Worm (Caenorhabditis elegans) whole organism, early embryonic: ENCODE measurements around the gene knl-3.

Experiments used
- B0310.2 ChIP-seq: sonication (generic microtip); optimal IDR thresholded peaks from 2 replicates; lab custom pipeline; 2016; ENCODE audit warnings: mild to moderate bottlenecking, missing genetic modification characterization, missing compliant biosample characterization
- F13C5.2 ChIP-seq: sonication (generic microtip); optimal IDR thresholded peaks from 2 replicates; lab custom pipeline; 2017; ENCODE audit warnings: mild to moderate bottlenecking, missing genetic modification characterization, inconsistent platforms, missing compliant biosample characterization
- aly-1 ChIP-seq: sonication (generic microtip); optimal IDR thresholded peaks from 2 replicates; lab custom pipeline; 2016; ENCODE audit warnings: missing genetic modification characterization, missing compliant biosample characterization
- ama-1 ChIP-seq: fragments of 150-350 bp; optimal IDR thresholded peaks from 2 replicates; lab custom pipeline; 2014
- ceh-13 ChIP-seq: fragments of 200-800 bp; sonication (Bioruptor generic); optimal IDR thresholded peaks from 2 replicates; lab custom pipeline; 2018; ENCODE audit warnings: mild to moderate bottlenecking, missing genetic modification characterization, missing compliant biosample characterization
- ceh-36 ChIP-seq: sonication (generic microtip); optimal IDR thresholded peaks from 2 replicates; lab custom pipeline; 2016; ENCODE audit warnings: missing genetic modification characterization, inconsistent platforms, missing compliant biosample characterization
- ets-7 ChIP-seq: sonication (generic microtip); optimal IDR thresholded peaks from 2 replicates; lab custom pipeline; 2016; ENCODE audit warnings: missing genotype, missing genetic modification characterization, missing compliant biosample characterization
- flt-1 ChIP-seq: fragments of 200-800 bp; sonication (Bioruptor generic); IDR thresholded peaks from 2 replicates; pipeline ENCODE4 v1.3.6; 2022; ENCODE audit warnings: missing genetic modification characterization, missing compliant biosample characterization
- hmbx-1 ChIP-seq: sonication (generic microtip); optimal IDR thresholded peaks from 2 replicates; lab custom pipeline; 2016; ENCODE audit warnings: mild to moderate bottlenecking, missing genetic modification characterization, missing compliant biosample characterization
- hmg-4 ChIP-seq: fragments of 200-800 bp; sonication (Bioruptor generic); optimal IDR thresholded peaks from 2 replicates; lab custom pipeline; 2018; ENCODE audit warnings: mild to moderate bottlenecking, missing genetic modification characterization, missing compliant biosample characterization
- hnd-1 ChIP-seq: sonication (generic microtip); optimal IDR thresholded peaks from 2 replicates; lab custom pipeline; 2016; ENCODE audit warnings: missing genetic modification characterization, missing compliant biosample characterization
- pes-1 ChIP-seq: fragments of 200-800 bp; sonication (Bioruptor generic); IDR thresholded peaks from 2 replicates; pipeline ENCODE4 v1.3.6; 2022; ENCODE audit warnings: missing genetic modification reagents, missing genetic modification characterization, missing compliant biosample characterization
- scrt-1 ChIP-seq: fragments of 200-800 bp; sonication (Bioruptor generic); IDR thresholded peaks from 2 replicates; pipeline ENCODE4 v1.3.6; 2022; ENCODE audit warnings: missing genetic modification characterization, missing compliant biosample characterization
- sea-1 ChIP-seq: fragments of 200-800 bp; sonication (Bioruptor generic); conservative IDR thresholded peaks from 2 replicates; pipeline ENCODE4 v1.3.6; 2022; ENCODE audit warnings: missing genetic modification characterization, missing compliant biosample characterization
- tbx-11 ChIP-seq: fragments of 200-800 bp; sonication (Bioruptor generic); IDR thresholded peaks from 2 replicates; pipeline ENCODE4 v1.3.6; 2022; ENCODE audit warnings: missing genetic modification characterization, missing compliant biosample characterization
- tbx-37 ChIP-seq: fragments of 200-800 bp; sonication (Bioruptor generic); conservative IDR thresholded peaks from 2 replicates; pipeline ENCODE4 v1.3.6; 2022; ENCODE audit warnings: missing genetic modification reagents, missing genetic modification characterization, missing compliant biosample characterization
- tra-4 ChIP-seq: sonication (generic microtip); optimal IDR thresholded peaks from 2 replicates; lab custom pipeline; 2017; ENCODE audit warnings: missing genetic modification characterization, missing compliant biosample characterization

Gene knl-3

DNA sequence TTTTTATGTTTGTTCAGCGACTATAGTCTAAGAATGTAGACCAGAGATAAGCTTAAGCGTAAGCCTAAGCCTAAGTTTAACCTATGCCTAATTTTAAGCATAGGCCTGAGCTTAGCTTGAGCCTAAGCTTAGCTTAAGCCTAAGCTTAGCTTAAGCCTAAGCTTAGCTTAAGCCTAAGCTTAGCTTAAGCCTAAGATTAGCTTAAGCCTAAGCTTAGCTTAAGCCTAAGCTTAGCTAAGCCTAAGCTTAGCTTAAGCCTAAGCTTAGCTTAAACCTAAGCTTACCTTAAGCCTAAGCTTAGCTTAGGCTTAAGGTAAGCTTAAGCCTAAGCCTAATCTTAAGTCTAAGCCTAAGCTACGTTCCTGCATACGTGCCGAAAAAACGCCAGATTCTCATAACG lies 20.4 kb upstream of the knl-3 start:
- TF ChIP-seq ceh-36 (peak; percentile 88), sea-1 (GFP tag; lab: Robert Waterston, UW) (no peak), scrt-1 (GFP tag; lab: Robert Waterston, UW) (no peak), tra-4 (tag; lab: Kevin White, UChicago) (no peak)

DNA sequence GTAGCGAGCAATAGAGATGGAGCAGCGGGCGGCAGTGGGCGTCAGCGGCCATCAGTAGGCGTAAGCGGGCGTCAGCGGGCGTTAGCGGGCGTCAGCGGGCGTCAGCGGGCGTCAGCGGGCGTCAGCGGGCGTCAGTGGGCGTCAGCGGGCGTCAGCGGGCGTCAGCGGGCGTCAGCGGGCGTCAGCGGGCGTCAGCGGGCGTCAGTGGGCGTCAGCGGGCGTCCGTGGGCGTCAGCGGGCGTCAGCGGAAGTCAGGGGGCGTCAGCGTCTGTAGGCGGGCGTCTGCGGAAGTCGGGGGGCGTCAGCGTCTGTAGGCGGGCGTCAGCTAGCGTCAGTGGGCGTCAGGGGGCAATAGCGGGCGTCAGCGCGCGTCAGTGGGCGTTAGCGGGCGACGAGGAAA lies 19.0 kb upstream of the knl-3 start:
- TF ChIP-seq pes-1 (GFP tag; lab: Robert Waterston, UW): peak; percentile 45; the same call in 1 of the 2 replicates

DNA sequence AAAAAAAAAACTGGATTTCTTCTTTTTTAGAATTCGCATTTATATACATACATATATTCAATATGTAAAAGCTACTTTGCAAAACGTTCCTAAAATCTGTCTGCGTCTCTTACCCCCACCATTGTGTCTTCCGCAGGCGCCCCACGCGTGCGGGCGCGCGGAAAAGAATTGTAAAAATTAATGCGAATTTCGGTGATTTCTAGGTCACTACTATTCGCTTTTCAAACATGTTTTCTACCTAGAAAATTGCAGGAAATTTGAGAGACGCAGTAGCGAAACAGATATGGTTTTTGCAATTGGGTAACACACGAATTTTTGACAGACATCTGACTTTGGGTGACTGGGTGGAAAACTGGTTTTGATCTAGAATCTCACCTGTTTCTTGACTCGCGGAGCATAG lies 13.9 kb upstream of the knl-3 start:
- TF ChIP-seq ets-7 (tag; lab: Kevin White, UChicago) (no peak), ama-1 (lab: Kevin White, UChicago) (no peak), tra-4 (tag; lab: Kevin White, UChicago) (no peak), tbx-11 (GFP tag; lab: Robert Waterston, UW) (no peak), scrt-1 (GFP tag; lab: Robert Waterston, UW) (no peak), ceh-13 (no peak), flt-1 (GFP tag; lab: Robert Waterston, UW) (no peak), aly-1 (tag; lab: Kevin White, UChicago) (no peak), F13C5.2 (tag; lab: Kevin White, UChicago) (no peak), pes-1 (GFP tag; lab: Robert Waterston, UW) (no peak), hmbx-1 (tag; lab: Kevin White, UChicago) (no peak), hmg-4 (GFP tag; lab: Kevin White, UChicago) (no peak), hnd-1 (tag; lab: Kevin White, UChicago) (no peak), tbx-37 (GFP tag; lab: Robert Waterston, UW) (no peak), B0310.2 (tag; lab: Kevin White, UChicago) (no peak), ceh-36 (no peak), sea-1 (GFP tag; lab: Robert Waterston, UW) (no peak)

DNA sequence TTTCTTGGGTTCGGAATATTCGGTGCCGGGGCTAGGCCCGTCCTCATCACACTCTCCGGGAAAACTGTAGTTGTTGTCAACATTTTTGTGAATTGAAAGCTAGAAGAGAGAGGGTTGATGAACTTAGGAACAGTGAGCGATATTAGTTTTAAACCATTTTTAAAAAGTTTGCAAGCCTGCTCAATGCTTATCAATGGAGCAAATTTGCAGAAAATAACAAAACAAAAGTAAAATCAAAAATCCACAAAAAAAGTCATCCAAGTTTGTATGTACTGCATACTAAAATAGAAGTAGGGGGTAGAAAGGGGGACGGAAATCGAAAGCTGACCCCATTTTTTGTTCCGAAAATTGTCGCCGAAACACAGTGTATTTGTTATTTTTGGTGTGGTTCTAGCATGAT lies 12.8 kb upstream of the knl-3 start, which contains the start of gene T10B5.10:
Gene T10B5.10, minus strand, starts transcription at position 101 of the 400 bp plus-strand sequence.
- no peak for TF ChIP-seq ets-7 (tag; lab: Kevin White, UChicago)

DNA sequence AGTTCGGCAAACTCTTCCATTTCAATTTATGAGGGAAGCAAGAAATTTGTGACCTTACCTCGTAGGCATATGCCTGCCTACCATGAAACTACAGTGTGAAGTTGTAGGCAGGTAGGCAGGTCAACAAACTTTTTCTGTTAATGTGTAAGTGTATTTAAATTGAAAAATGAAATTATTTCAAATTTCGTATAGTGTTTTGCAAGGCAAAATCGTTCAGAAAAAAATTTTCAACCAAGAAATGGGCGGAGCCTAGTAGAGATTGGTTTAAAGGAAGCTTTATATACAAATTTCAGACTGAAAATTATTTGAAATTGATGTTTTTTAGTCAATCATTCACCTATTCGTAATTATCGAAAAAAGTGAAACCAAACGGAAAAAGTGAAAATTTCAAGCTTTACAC lies 11.2 kb upstream of the knl-3 start:
- TF ChIP-seq tbx-37 (GFP tag; lab: Robert Waterston, UW) (no peak), flt-1 (GFP tag; lab: Robert Waterston, UW) (no peak), tbx-11 (GFP tag; lab: Robert Waterston, UW) (no peak), aly-1 (tag; lab: Kevin White, UChicago) (no peak), tra-4 (tag; lab: Kevin White, UChicago) (no peak), sea-1 (GFP tag; lab: Robert Waterston, UW) (no peak), ets-7 (tag; lab: Kevin White, UChicago) (no peak), F13C5.2 (tag; lab: Kevin White, UChicago) (no peak), pes-1 (GFP tag; lab: Robert Waterston, UW) (no peak), ama-1 (lab: Kevin White, UChicago) (no peak)

DNA sequence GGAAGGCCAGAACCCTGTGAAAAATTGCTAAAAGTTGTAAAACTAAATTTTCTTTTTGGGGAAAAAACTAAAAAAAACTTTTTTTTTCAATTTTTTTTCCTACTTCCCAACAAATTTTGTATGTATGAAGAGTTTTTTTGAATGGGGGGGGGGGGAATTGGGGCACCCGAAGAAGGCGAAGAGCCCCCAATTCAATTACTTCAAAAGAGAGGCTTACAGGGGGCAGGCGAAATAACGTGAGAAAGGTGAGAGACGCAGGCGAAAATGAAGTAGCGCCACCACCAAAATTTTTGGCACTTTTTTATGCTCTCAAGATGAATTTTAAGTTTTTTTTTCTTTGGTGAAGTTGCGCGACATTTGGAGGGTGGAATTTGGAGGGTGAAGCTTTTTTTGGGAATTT lies 6.1 kb upstream of the knl-3 start:
- TF ChIP-seq flt-1 (GFP tag; lab: Robert Waterston, UW) (no peak), ama-1 (lab: Kevin White, UChicago) (no peak), sea-1 (GFP tag; lab: Robert Waterston, UW) (no peak), scrt-1 (GFP tag; lab: Robert Waterston, UW) (no peak), hnd-1 (tag; lab: Kevin White, UChicago) (no peak), ceh-36 (no peak), tbx-11 (GFP tag; lab: Robert Waterston, UW) (no peak), hmg-4 (GFP tag; lab: Kevin White, UChicago) (no peak), hmbx-1 (tag; lab: Kevin White, UChicago) (no peak), pes-1 (GFP tag; lab: Robert Waterston, UW) (no peak), ceh-13 (no peak), F13C5.2 (tag; lab: Kevin White, UChicago) (no peak), ets-7 (tag; lab: Kevin White, UChicago) (no peak), B0310.2 (tag; lab: Kevin White, UChicago) (no peak), tbx-37 (GFP tag; lab: Robert Waterston, UW) (no peak), tra-4 (tag; lab: Kevin White, UChicago) (no peak), aly-1 (tag; lab: Kevin White, UChicago) (no peak)

DNA sequence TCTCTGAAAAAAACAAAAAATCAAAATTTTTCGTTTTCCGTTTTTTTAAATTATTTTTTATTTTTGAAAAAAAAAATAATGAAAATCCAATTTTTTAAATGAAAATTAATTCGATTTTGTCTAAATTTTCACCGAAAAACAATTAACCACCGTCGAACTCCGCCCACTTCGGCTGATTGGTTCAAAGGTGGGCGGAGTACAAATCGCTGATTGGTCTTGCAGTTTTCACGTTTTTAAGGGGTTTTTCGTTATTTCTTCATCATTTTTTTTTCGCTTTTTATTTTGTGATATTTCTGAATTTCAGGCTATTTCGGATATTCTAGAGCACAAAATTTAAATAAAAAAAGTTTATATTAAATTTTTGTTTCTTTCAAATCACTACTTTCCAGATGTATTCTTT lies 4.0 kb upstream of the knl-3 start:
- no peak for TF ChIP-seq hnd-1 (tag; lab: Kevin White, UChicago)
- no peak for TF ChIP-seq scrt-1 (GFP tag; lab: Robert Waterston, UW)
- TF ChIP-seq tbx-11 (GFP tag; lab: Robert Waterston, UW): no peak
- TF ChIP-seq sea-1 (GFP tag; lab: Robert Waterston, UW): no peak
- no peak for TF ChIP-seq hmg-4 (GFP tag; lab: Kevin White, UChicago)
- no peak for TF ChIP-seq hmbx-1 (tag; lab: Kevin White, UChicago)
- TF ChIP-seq ama-1 (lab: Kevin White, UChicago): no peak
- no peak for TF ChIP-seq B0310.2 (tag; lab: Kevin White, UChicago)
- TF ChIP-seq aly-1 (tag; lab: Kevin White, UChicago): no peak

DNA sequence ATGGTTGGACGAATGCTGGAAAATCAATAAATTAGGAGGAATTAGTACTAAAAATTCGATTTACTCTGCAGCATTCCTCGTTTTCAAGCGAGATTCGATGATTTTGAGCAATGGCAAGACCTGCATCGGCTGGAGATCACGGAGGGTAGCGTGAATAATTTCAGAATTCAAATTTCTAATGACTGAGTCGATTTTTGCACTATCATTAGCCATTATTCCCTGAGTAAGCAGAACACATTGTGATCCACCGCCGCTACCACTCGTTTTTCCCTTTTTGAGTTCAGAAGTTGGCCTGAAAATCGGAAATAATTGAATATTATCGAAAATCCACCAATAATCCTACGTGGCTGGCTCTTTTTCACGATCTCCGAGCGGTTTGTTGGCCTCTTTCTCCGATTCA lies 988 bp upstream of the knl-3 start:
- TF ChIP-seq sea-1 (GFP tag; lab: Robert Waterston, UW) (no peak), scrt-1 (GFP tag; lab: Robert Waterston, UW) (no peak), ama-1 (lab: Kevin White, UChicago) (no peak), hmbx-1 (tag; lab: Kevin White, UChicago) (no peak), tbx-11 (GFP tag; lab: Robert Waterston, UW) (no peak), F13C5.2 (tag; lab: Kevin White, UChicago) (no peak), ets-7 (tag; lab: Kevin White, UChicago) (no peak), tbx-37 (GFP tag; lab: Robert Waterston, UW) (no peak), ceh-13 (no peak), aly-1 (tag; lab: Kevin White, UChicago) (no peak), tra-4 (tag; lab: Kevin White, UChicago) (no peak), hnd-1 (tag; lab: Kevin White, UChicago) (no peak), B0310.2 (tag; lab: Kevin White, UChicago) (no peak), ceh-36 (no peak)
